Worm (Caenorhabditis elegans): ENCODE data around the gene srh-199.

srh-199 gene

ce11 chrV:1718232-1718631, 33.1 kb downstream of the srh-199 start:
- TF ChIP-seq zip-8 (tag; optimal IDR thresholded peaks at IDR 0.05) (no peak), nhr-28 (tag; optimal IDR thresholded peaks at IDR 0.05) (no peak)

DNA sequence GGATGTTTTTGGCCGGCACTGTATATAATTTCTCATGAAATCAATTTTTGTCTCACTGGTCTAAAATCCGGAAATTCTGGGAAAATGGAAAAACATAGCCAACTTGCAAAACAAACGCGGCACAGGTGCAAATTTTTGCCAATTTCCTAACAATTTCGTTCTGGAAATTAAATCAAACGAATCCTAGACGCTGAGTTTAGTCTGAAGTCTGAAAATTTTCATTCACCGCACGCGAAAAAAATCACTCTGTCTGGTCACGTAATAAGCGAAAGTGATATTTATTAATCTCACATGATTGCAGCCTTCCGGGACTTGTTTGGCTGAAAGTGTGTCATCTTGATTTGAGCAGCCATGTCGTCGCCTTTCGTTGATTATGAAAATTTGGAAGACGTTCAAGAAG, 34.5 kb downstream of the srh-199 start, which contains the start of gene srw-103:
Gene srw-103 (plus strand): TSS at position 301 of the 400 bp plus-strand sequence.
- TF ChIP-seq unc-62 (GFP tag; optimal IDR thresholded peaks at IDR 0.05) (no peak), mab-5 (tag; optimal IDR thresholded peaks at IDR 0.05) (no peak), zip-8 (tag; optimal IDR thresholded peaks at IDR 0.05) (no peak), blmp-1 (tag; optimal IDR thresholded peaks at IDR 0.05) (no peak), unc-120 (tag; optimal IDR thresholded peaks at IDR 0.05; ENCODE audit: poor library complexity, severe bottlenecking) (no peak), ceh-83 (GFP tag; optimal IDR thresholded peaks at IDR 0.05) (no peak), elt-1 (tag; optimal IDR thresholded peaks at IDR 0.05; ENCODE audit: borderline replicate concordance, insufficient read depth) (no peak), mls-2 (tag; optimal IDR thresholded peaks at IDR 0.05) (no peak), cnd-1 (tag; optimal IDR thresholded peaks at IDR 0.05) (no peak), sem-2 (GFP tag; optimal IDR thresholded peaks at IDR 0.05) (no peak), ham-2 (GFP tag; optimal IDR thresholded peaks at IDR 0.05) (no peak)

- TF ChIP-seq nhr-2 (tag; optimal IDR thresholded peaks at IDR 0.05): no peak
Observed at ce11 chrV:1710909-1711308, 40.4 kb downstream of the srh-199 start, which contains the start of gene srw-100. srw-100 (plus strand) TSS chrV:1711209.

DNA sequence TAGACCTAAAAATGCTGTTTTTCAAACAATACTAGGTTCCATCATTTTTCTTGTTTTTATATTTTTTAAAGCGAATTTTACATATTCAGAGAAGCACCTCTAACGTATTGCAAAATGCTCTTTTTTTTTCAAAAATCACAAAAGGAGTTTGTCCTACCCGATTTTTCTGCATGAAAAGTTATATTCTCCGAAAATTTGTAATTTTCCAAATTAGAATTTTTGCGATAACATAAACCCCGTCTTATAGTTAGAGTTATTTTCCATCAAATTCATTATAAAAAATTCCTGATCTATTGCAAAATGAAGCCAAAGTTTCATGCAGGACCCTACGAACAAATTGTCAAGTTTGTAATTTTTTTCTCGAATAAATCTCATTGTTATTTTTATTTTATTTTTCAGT, 42.9 kb downstream of the srh-199 start, which contains the start of gene srw-99:
Gene srw-99 (plus strand): TSS at position 301 of the 400 bp plus-strand sequence.
- TF ChIP-seq zip-8 (tag; optimal IDR thresholded peaks at IDR 0.05) (no peak), drap-1 (GFP tag; optimal IDR thresholded peaks at IDR 0.05) (no peak), nhr-28 (tag; optimal IDR thresholded peaks at IDR 0.05) (no peak), nhr-12 (tag; optimal IDR thresholded peaks at IDR 0.05) (no peak), unc-120 (tag; optimal IDR thresholded peaks at IDR 0.05; ENCODE audit: poor library complexity, severe bottlenecking) (no peak), sptf-1 (tag; optimal IDR thresholded peaks at IDR 0.05) (no peak), snpc-4 (tag; optimal IDR thresholded peaks at IDR 0.05) (no peak), hlh-1 (tag; optimal IDR thresholded peaks at IDR 0.05) (no peak), sem-2 (GFP tag; optimal IDR thresholded peaks at IDR 0.05) (no peak)

DNA sequence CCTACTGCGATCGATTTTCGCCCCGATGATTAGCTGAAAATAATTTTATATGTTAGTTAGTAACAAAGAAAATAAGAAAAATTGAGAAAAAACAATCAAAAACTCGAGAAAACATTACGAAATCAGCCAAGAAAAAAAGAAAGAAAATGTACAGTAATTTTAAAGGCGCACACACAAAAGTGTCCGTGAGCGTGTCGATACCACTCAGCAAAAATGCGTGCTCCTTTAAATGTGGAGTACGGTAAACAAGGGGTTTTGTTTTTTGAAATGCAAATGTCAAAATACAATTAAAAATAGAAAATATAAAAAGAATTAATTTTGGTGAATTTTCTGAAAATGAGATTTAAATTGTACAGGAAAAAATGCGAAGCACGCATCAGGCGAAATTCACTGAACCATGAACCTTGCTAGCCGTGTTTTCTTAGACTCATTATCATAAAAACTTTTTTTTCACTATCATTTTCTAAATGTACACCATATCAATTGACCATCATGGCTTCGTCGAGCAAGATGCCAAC, 49.7 kb downstream of the srh-199 start, which contains the start of gene srw-90:
Gene srw-90 (plus strand): TSS at position 468 of the 518 bp plus-strand sequence.
- no peak for TF ChIP-seq cnd-1 (tag; optimal IDR thresholded peaks at IDR 0.05)
- TF ChIP-seq hlh-1 (tag; optimal IDR thresholded peaks at IDR 0.05): no peak
- TF ChIP-seq snpc-4 (tag; optimal IDR thresholded peaks at IDR 0.05): no peak

Measured in whole organism, mixed stage, embryonic.